Fruit fly (Drosophila melanogaster) whole organism, embryonic: Measurements from ENCODE around the gene CG42536.

ENCODE experiments used
- Adf1 ChIP-seq: fragments of 200-800 bp; sonication (Bioruptor generic); IDR thresholded peaks from 2 replicates; pipeline ENCODE4 v1.3.6; 2022; ENCODE audit warnings: missing biosample characterization, missing genetic modification characterization
- Aef1 ChIP-seq: fragments of 200-800 bp; sonication (Bioruptor generic); IDR thresholded peaks from 3 replicates; pipeline ENCODE4 v1.3.6; 2022; ENCODE audit warnings: missing biosample characterization, missing genetic modification characterization
- CG12299 ChIP-seq: fragments of 200-800 bp; sonication (Bioruptor generic); optimal IDR thresholded peaks from 2 replicates; lab custom pipeline; 2018; ENCODE audit warnings: missing biosample characterization, mild to moderate bottlenecking, missing genetic modification characterization
- CG14860 ChIP-seq: fragments of 200-800 bp; sonication (Bioruptor generic); IDR thresholded peaks from 3 replicates; pipeline ENCODE4 v1.3.6; 2022; ENCODE audit warnings: missing biosample characterization, missing genetic modification characterization; ENCODE audit not compliant: partially characterized antibody
- CG1529 ChIP-seq: fragments of 200-800 bp; sonication (Bioruptor generic); optimal IDR thresholded peaks from 3 replicates; lab custom pipeline; 2018; ENCODE audit warnings: missing biosample characterization, missing genetic modification characterization
- CG17802 ChIP-seq: fragments of 200-800 bp; sonication (Bioruptor generic); optimal IDR thresholded peaks from 2 replicates; lab custom pipeline; 2018; ENCODE audit warnings: missing biosample characterization, mild to moderate bottlenecking, missing genetic modification characterization, moderate library complexity
- CG18262 ChIP-seq: fragments of 200-800 bp; optimal IDR thresholded peaks from 3 replicates; lab custom pipeline; 2019; ENCODE audit warnings: missing biosample characterization, mild to moderate bottlenecking, missing genetic modification characterization, moderate library complexity
- CG2202 ChIP-seq: fragments of 200-800 bp; sonication (Bioruptor generic); optimal IDR thresholded peaks from 2 replicates; lab custom pipeline; 2018; ENCODE audit warnings: missing biosample characterization, mild to moderate bottlenecking, missing genetic modification characterization
- CG2875 ChIP-seq: fragments of 200-800 bp; sonication (Bioruptor generic); optimal IDR thresholded peaks from 2 replicates; lab custom pipeline; 2017; ENCODE audit warnings: missing biosample characterization, mild to moderate bottlenecking, missing genetic modification characterization, missing genetic modification reagents
- CG3726 ChIP-seq: fragments of 200-800 bp; sonication (Bioruptor generic); IDR thresholded peaks from 3 replicates; pipeline ENCODE4, ENCODE4 v1.3.6; 2022; ENCODE audit warnings: missing biosample characterization, missing genetic modification characterization
- CG43689 ChIP-seq: fragments of 200-800 bp; sonication (Bioruptor generic); IDR thresholded peaks from 2 replicates; pipeline ENCODE4 v1.3.6; 2022; ENCODE audit warnings: missing biosample characterization, missing genetic modification characterization
- CG4707 ChIP-seq: fragments of 200-800 bp; sonication (Bioruptor generic); optimal IDR thresholded peaks from 2 replicates; lab custom pipeline; 2018; ENCODE audit warnings: missing biosample characterization, mild to moderate bottlenecking, missing genetic modification characterization, moderate library complexity
- CG6765 ChIP-seq: fragments of 200-800 bp; sonication (Bioruptor generic); optimal IDR thresholded peaks from 3 replicates; lab custom pipeline; 2017; ENCODE audit warnings: missing biosample characterization, mild to moderate bottlenecking, missing genetic modification characterization
- CG7556 ChIP-seq: fragments of 200-800 bp; sonication (Bioruptor generic); optimal IDR thresholded peaks from 2 replicates; lab custom pipeline; 2017; ENCODE audit warnings: missing biosample characterization, mild to moderate bottlenecking, missing genetic modification characterization
- CG7839 ChIP-seq: fragments of 200-800 bp; sonication (Bioruptor generic); optimal IDR thresholded peaks from 3 replicates; lab custom pipeline; 2018; ENCODE audit warnings: missing biosample characterization, mild to moderate bottlenecking, missing genetic modification characterization, moderate library complexity
- CrebB ChIP-seq: fragments of 200-800 bp; sonication (Bioruptor generic); optimal IDR thresholded peaks from 3 replicates; lab custom pipeline; 2018; ENCODE audit warnings: missing biosample characterization, mild to moderate bottlenecking, missing genetic modification characterization
- Drgx ChIP-seq: fragments of 200-800 bp; sonication (Bioruptor generic); IDR thresholded peaks from 2 replicates; pipeline ENCODE4 v1.3.6; 2022; ENCODE audit warnings: missing biosample characterization, missing genetic modification characterization
- Hand ChIP-seq: fragments of 200-800 bp; sonication (Bioruptor generic); optimal IDR thresholded peaks from 2 replicates; lab custom pipeline; 2017; ENCODE audit warnings: mild to moderate bottlenecking, missing biosample characterization, missing genetic modification reagents, missing genetic modification characterization
- Hmr ChIP-seq: fragments of 200-800 bp; sonication (Bioruptor generic); optimal IDR thresholded peaks from 3 replicates; lab custom pipeline; 2017; ENCODE audit warnings: mild to moderate bottlenecking, missing biosample characterization, missing genetic modification reagents, missing genetic modification characterization
- Jarid2 ChIP-seq: fragments of 200-800 bp; sonication (Bioruptor generic); optimal IDR thresholded peaks from 3 replicates; lab custom pipeline; 2017; ENCODE audit warnings: mild to moderate bottlenecking, missing biosample characterization, missing genetic modification reagents, missing genetic modification characterization
- Scr ChIP-seq: fragments of 200-800 bp; sonication (Bioruptor generic); IDR thresholded peaks from 2 replicates; pipeline ENCODE4 v1.3.6; 2022; ENCODE audit warnings: missing biosample characterization, missing genetic modification characterization; ENCODE audit not compliant: partially characterized antibody
- Sin3A ChIP-seq: fragments of >200 bp; optimal IDR thresholded peaks from 2 replicates; lab custom pipeline; 2018
- Six4 ChIP-seq: fragments of 200-800 bp; sonication (Bioruptor generic); optimal IDR thresholded peaks from 2 replicates; lab custom pipeline; 2016; ENCODE audit warnings: missing biosample characterization, missing genetic modification characterization
- Sox102F ChIP-seq: fragments of 200-800 bp; sonication (Bioruptor generic); optimal IDR thresholded peaks from 2 replicates; lab custom pipeline; 2018; ENCODE audit warnings: missing biosample characterization, mild to moderate bottlenecking, missing genetic modification characterization, moderate library complexity
- Spps ChIP-seq: fragments of 200-800 bp; sonication (Bioruptor generic); optimal IDR thresholded peaks from 2 replicates; lab custom pipeline; 2018; ENCODE audit warnings: missing biosample characterization, mild to moderate bottlenecking, missing genetic modification characterization
- Trl ChIP-seq, 3 experiments: fragments of >200 bp in 2 of 3; fragments of 200-800 bp in 1 of 3; sonication (Bioruptor generic) in 1 of 3; optimal IDR thresholded peaks; 2 replicates in 1 of 3; 3 replicates in 2 of 3; lab custom pipeline; 2016 to 2017; ENCODE audit warnings: missing biosample characterization in 1 of 3, missing genetic modification characterization in 1 of 3
- Xbp1 ChIP-seq: fragments of 200-800 bp; sonication (Bioruptor generic); optimal IDR thresholded peaks from 3 replicates; lab custom pipeline; 2016; ENCODE audit warnings: missing biosample characterization, mild to moderate bottlenecking, missing genetic modification characterization
- ash1 ChIP-seq: fragments of 200-800 bp; sonication (Bioruptor generic); optimal IDR thresholded peaks from 2 replicates; lab custom pipeline; 2018; ENCODE audit warnings: missing biosample characterization, mild to moderate bottlenecking, missing genetic modification characterization
- bbx ChIP-seq: fragments of 200-800 bp; sonication (Bioruptor generic); IDR thresholded peaks from 2 replicates; pipeline ENCODE4 v1.3.6; 2022; ENCODE audit warnings: missing biosample characterization, missing genetic modification characterization; ENCODE audit not compliant: partially characterized antibody
- cad ChIP-seq: fragments of >200 bp; optimal IDR thresholded peaks from 2 replicates; lab custom pipeline; 2017; ENCODE audit warnings: missing biosample characterization, missing genetic modification characterization
- cas ChIP-seq: fragments of 200-800 bp; sonication (Bioruptor generic); IDR thresholded peaks from 2 replicates; pipeline ENCODE4 v1.3.6; 2022; ENCODE audit warnings: missing biosample characterization, missing genetic modification characterization
- cwo ChIP-seq: fragments of 200-800 bp; sonication (Bioruptor generic); optimal IDR thresholded peaks from 3 replicates; lab custom pipeline; 2017; ENCODE audit warnings: missing biosample characterization, missing genetic modification characterization, mild to moderate bottlenecking, moderate library complexity, missing genetic modification reagents
- exex ChIP-seq: fragments of 200-800 bp; sonication (Bioruptor generic); optimal IDR thresholded peaks from 4 replicates; lab custom pipeline; 2018; ENCODE audit warnings: missing biosample characterization, mild to moderate bottlenecking, missing genetic modification characterization, moderate library complexity
- gfzf ChIP-seq: fragments of 200-800 bp; sonication (Bioruptor generic); optimal IDR thresholded peaks from 2 replicates; lab custom pipeline; 2016; ENCODE audit warnings: missing biosample characterization, mild to moderate bottlenecking, missing genetic modification characterization, moderate library complexity
- inv ChIP-seq: fragments of 200-800 bp; sonication (Bioruptor generic); IDR thresholded peaks from 2 replicates; pipeline ENCODE4 v1.3.6; 2022; ENCODE audit warnings: missing biosample characterization, missing genetic modification characterization; ENCODE audit not compliant: partially characterized antibody
- jigr1 ChIP-seq: fragments of 200-800 bp; sonication (Bioruptor generic); IDR thresholded peaks from 3 replicates; pipeline ENCODE4 v1.3.6; 2022; ENCODE audit warnings: missing biosample characterization, missing genetic modification characterization
- lilli ChIP-seq: fragments of 200-800 bp; sonication (Bioruptor generic); optimal IDR thresholded peaks from 3 replicates; lab custom pipeline; 2016; ENCODE audit warnings: missing biosample characterization, missing genetic modification characterization
- maf-S ChIP-seq: fragments of 200-800 bp; sonication (Bioruptor generic); optimal IDR thresholded peaks from 2 replicates; lab custom pipeline; 2016; ENCODE audit warnings: missing biosample characterization, missing genetic modification characterization
- mld ChIP-seq: fragments of 200-800 bp; sonication (Bioruptor generic); IDR thresholded peaks from 3 replicates; pipeline ENCODE4 v1.3.6; 2022; ENCODE audit warnings: missing biosample characterization, missing genetic modification characterization; ENCODE audit not compliant: partially characterized antibody
- nerfin-1 ChIP-seq: fragments of 200-800 bp; sonication (Bioruptor generic); optimal IDR thresholded peaks from 3 replicates; lab custom pipeline; 2019; ENCODE audit warnings: missing biosample characterization, mild to moderate bottlenecking, missing genetic modification characterization, moderate library complexity
- nerfin-2 ChIP-seq: fragments of 200-800 bp; sonication (Bioruptor generic); IDR thresholded peaks from 2 replicates; pipeline ENCODE4 v1.3.6; 2022; ENCODE audit warnings: missing biosample characterization, missing genetic modification characterization; ENCODE audit not compliant: partially characterized antibody
- pum ChIP-seq: fragments of 200-800 bp; sonication (Bioruptor generic); optimal IDR thresholded peaks from 2 replicates; lab custom pipeline; 2016; ENCODE audit warnings: missing biosample characterization, missing genetic modification characterization
- rib ChIP-seq: fragments of 200-800 bp; sonication (Bioruptor generic); IDR thresholded peaks from 2 replicates; pipeline ENCODE4 v1.3.6; 2022; ENCODE audit warnings: missing biosample characterization, missing genetic modification characterization
- scrt ChIP-seq: fragments of 200-800 bp; sonication (Bioruptor generic); optimal IDR thresholded peaks from 2 replicates; lab custom pipeline; 2018; ENCODE audit warnings: missing biosample characterization, mild to moderate bottlenecking, missing genetic modification characterization, moderate library complexity
- seq ChIP-seq: fragments of 200-800 bp; sonication (Bioruptor generic); IDR thresholded peaks from 2 replicates; pipeline ENCODE4 v1.3.6; 2022; ENCODE audit warnings: missing biosample characterization, missing genetic modification characterization
- slp2 ChIP-seq: fragments of 200-800 bp; sonication (Bioruptor generic); optimal IDR thresholded peaks from 2 replicates; lab custom pipeline; 2016; ENCODE audit warnings: missing biosample characterization, missing genetic modification characterization
- sqz ChIP-seq: fragments of 200-800 bp; sonication (Bioruptor generic); optimal IDR thresholded peaks from 3 replicates; lab custom pipeline; 2018; ENCODE audit warnings: missing biosample characterization, mild to moderate bottlenecking, missing genetic modification characterization
- tna ChIP-seq: fragments of 200-800 bp; sonication (Bioruptor generic); IDR thresholded peaks from 2 replicates; pipeline ENCODE4 v1.3.6; 2022; ENCODE audit warnings: missing biosample characterization, missing genetic modification characterization; ENCODE audit not compliant: partially characterized antibody
- tup ChIP-seq: fragments of 200-800 bp; sonication (Bioruptor generic); optimal IDR thresholded peaks from 2 replicates; lab custom pipeline; 2016; ENCODE audit warnings: missing biosample characterization, mild to moderate bottlenecking, missing genetic modification characterization, moderate library complexity

Gene CG42536

DNA sequence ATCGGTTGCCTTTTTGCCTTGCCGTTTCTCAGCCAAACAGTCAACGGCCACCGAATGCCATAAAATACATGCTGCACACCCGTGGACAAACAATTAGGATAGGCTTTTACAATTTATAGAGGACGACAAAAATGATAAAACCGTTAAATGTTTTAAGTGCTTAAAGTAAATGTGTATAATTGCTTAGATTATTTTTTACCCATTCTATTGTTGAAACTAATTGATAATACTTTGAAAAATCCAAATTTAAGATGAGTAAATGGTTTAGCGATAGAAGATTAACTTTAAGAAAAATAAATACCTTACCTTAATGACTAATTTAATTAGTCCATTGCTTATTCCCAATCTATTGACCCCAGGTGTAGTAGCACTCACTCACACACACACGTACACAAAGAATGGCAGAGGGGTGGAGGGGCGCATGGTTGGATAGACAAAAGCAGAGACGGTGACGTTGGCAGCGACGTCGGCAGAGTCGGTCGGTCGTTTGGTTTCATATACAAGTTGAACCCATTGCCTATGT lies 48.7 kb upstream of the CG42536 start (continued):
- peak; percentile 84 for TF ChIP-seq Spps (tag; lab: Kevin White, UChicago)
- TF ChIP-seq nerfin-1: peak; percentile 93
- TF ChIP-seq CG12299 (tag; lab: Kevin White, UChicago): peak; percentile 96
- TF ChIP-seq gfzf: no peak
- TF ChIP-seq seq (GFP tag; lab: Robert Waterston, UW): peak; percentile 96
- no peak for TF ChIP-seq CG14860
- peak; percentile 84 for TF ChIP-seq cas (GFP tag; lab: Robert Waterston, UW)
- TF ChIP-seq rib (GFP tag; lab: Robert Waterston, UW): peak; percentile 85
- peak; percentile 91 for TF ChIP-seq CG1529
- no peak for TF ChIP-seq tna (GFP tag; lab: Robert Waterston, UW)
- TF ChIP-seq lilli (GFP tag; lab: Kevin White, UChicago): peak; percentile 94
- peak; percentile 94 for TF ChIP-seq CG6765 (GFP tag; lab: Kevin White, UChicago)
- peak; percentile 92 for TF ChIP-seq slp2 (GFP tag; lab: Kevin White, UChicago)
- no peak for TF ChIP-seq inv (GFP tag; lab: Robert Waterston, UW)
- TF ChIP-seq ash1: no peak
- peak; percentile 68; the same call in 1 of the 2 replicates for TF ChIP-seq CG43689
- peak; percentile 90 for TF ChIP-seq Aef1 (GFP tag; lab: Robert Waterston, UW)
- TF ChIP-seq cwo (GFP tag; lab: Kevin White, UChicago): peak; percentile 94
- TF ChIP-seq Sin3A: no peak
- peak; percentile 73 for TF ChIP-seq exex
- peak; percentile 99 for TF ChIP-seq CG7556 (GFP tag; lab: Kevin White, UChicago)
- peak; percentile 89; the same call in 1 of the 3 replicates for TF ChIP-seq CG3726
- peak; percentile 79 for TF ChIP-seq Jarid2 (GFP tag; lab: Kevin White, UChicago)
- peak; percentile 99 for TF ChIP-seq CG18262 (tag; lab: Kevin White, UChicago)
- peak; percentile 95 for TF ChIP-seq CG2875 (GFP tag; lab: Kevin White, UChicago)
- TF ChIP-seq sqz (GFP tag; lab: Kevin White, UChicago): peak; percentile 88
- 0 out of 2 replicates have a peak, but pooled peaks have one; percentile 13 for TF ChIP-seq Scr (GFP tag; lab: Robert Waterston, UW)
- TF ChIP-seq Drgx (GFP tag; lab: Robert Waterston, UW): peak; percentile 90
- TF ChIP-seq Adf1 (GFP tag; lab: Robert Waterston, UW): peak; percentile 98
- TF ChIP-seq pum (GFP tag; lab: Kevin White, UChicago): peak; percentile 91
- peak; percentile 92 for TF ChIP-seq Hand (GFP tag; lab: Kevin White, UChicago)
- TF ChIP-seq Trl (optimal IDR thresholded peaks at IDR 0.05; lab: Kevin White, UChicago): no peak
- TF ChIP-seq Trl (GFP tag; optimal IDR thresholded peaks at IDR 0.05; lab: Kevin White, UChicago): peak; percentile 92
- TF ChIP-seq CG17802 (tag; lab: Kevin White, UChicago): peak; percentile 58
- no peak for TF ChIP-seq mld (GFP tag; lab: Robert Waterston, UW)
- TF ChIP-seq Six4 (GFP tag; lab: Kevin White, UChicago): peak; percentile 90
- TF ChIP-seq maf-S (GFP tag; lab: Kevin White, UChicago): peak; percentile 88
- no peak for TF ChIP-seq cad
- TF ChIP-seq tup (GFP tag; lab: Kevin White, UChicago): peak; percentile 62
- TF ChIP-seq CG2202 (tag; lab: Kevin White, UChicago): peak; percentile 83
- TF ChIP-seq jigr1: peak; percentile 92
- TF ChIP-seq Xbp1 (GFP tag; lab: Kevin White, UChicago): peak; percentile 92
- peak; percentile 90 for TF ChIP-seq CrebB (tag; lab: Kevin White, UChicago)
- peak; percentile 98 for TF ChIP-seq Hmr (GFP tag; lab: Kevin White, UChicago)
- peak; percentile 94 for TF ChIP-seq Sox102F (GFP tag; lab: Kevin White, UChicago)
- TF ChIP-seq scrt (GFP tag; lab: Kevin White, UChicago): peak; percentile 90
- TF ChIP-seq bbx (GFP tag; lab: Robert Waterston, UW): peak; percentile 34; the same call in 1 of the 2 replicates
- TF ChIP-seq nerfin-2 (GFP tag; lab: Robert Waterston, UW): no peak
- peak; percentile 80 for TF ChIP-seq CG4707 (GFP tag; lab: Kevin White, UChicago)
- TF ChIP-seq CG7839 (tag; lab: Kevin White, UChicago): peak; percentile 98
